Worm (Caenorhabditis elegans) whole organism, L3 larva: Measurements from ENCODE around the gene srh-220.

ENCODE experiments used
- ama-1 ChIP-seq: fragments of 150-350 bp; optimal IDR thresholded peaks from 2 replicates; lab custom pipeline; 2018
- fkh-10 ChIP-seq: sonication (generic microtip); optimal IDR thresholded peaks from 2 replicates; lab custom pipeline; 2017; ENCODE audit warnings: missing biosample characterization, missing genetic modification reagents, missing genetic modification characterization
- lin-15B ChIP-seq: fragments of 150-350 bp; optimal IDR thresholded peaks from 2 replicates; lab custom pipeline; 2014; ENCODE audit warnings: missing biosample characterization, missing genetic modification characterization
- mdl-1 ChIP-seq: fragments of 150-350 bp; optimal IDR thresholded peaks from 2 replicates; lab custom pipeline; 2014; ENCODE audit warnings: missing biosample characterization, missing genetic modification characterization
- nhr-12 ChIP-seq: fragments of 150-350 bp; optimal IDR thresholded peaks from 2 replicates; lab custom pipeline; 2014; ENCODE audit warnings: missing biosample characterization, missing genetic modification characterization
- nhr-67 ChIP-seq: fragments of 150-350 bp; optimal IDR thresholded peaks from 2 replicates; lab custom pipeline; 2014; ENCODE audit warnings: missing biosample characterization, missing genetic modification characterization
- nhr-76 ChIP-seq: fragments of 150-350 bp; sonication (generic microtip); optimal IDR thresholded peaks from 5 replicates; lab custom pipeline; 2014; ENCODE audit warnings: missing biosample characterization, missing genetic modification characterization
- pha-4 ChIP-seq: fragments of 150-350 bp; optimal IDR thresholded peaks from 2 replicates; lab custom pipeline; 2014; ENCODE audit warnings: missing biosample characterization, missing genetic modification reagents, missing genetic modification characterization
- pqm-1 ChIP-seq: fragments of 150-350 bp; optimal IDR thresholded peaks from 2 replicates; lab custom pipeline; 2017; ENCODE audit warnings: missing biosample characterization, missing genetic modification characterization, inconsistent platforms
- unc-39 ChIP-seq: sonication (generic microtip); optimal IDR thresholded peaks from 4 replicates; lab custom pipeline; 2017; ENCODE audit warnings: missing biosample characterization, missing genetic modification characterization
- unc-62 ChIP-seq: fragments of 150-350 bp; sonication (generic microtip); optimal IDR thresholded peaks from 4 replicates; lab custom pipeline; 2014; ENCODE audit warnings: missing biosample characterization, missing genetic modification reagents, missing genetic modification characterization
- zag-1 ChIP-seq: fragments of 150-350 bp; optimal IDR thresholded peaks from 2 replicates; lab custom pipeline; 2014; ENCODE audit warnings: missing biosample characterization, missing genetic modification characterization

DNA sequence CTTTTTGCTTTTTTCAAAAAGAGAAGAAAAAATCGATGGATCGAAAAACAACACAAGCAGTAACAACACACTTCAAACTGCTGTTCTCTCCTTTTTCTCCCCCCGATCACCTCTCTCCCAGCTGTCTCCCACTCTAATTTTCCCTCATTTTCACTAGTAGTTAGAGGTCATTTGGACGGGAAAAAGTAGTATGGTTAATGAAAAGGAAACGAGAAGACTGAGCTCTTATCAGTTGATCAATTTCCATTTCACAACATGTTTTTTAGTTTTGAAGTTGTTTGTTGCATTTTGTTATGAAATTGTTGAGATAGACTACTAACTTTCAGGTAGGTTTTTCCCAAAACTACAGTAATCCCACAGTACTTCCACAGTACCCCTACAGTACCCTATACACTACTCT, 30.6 kb upstream of the srh-220 start:
- TF ChIP-seq ama-1 (no peak), pqm-1 (no peak), unc-62 (no peak), zag-1 (tag; lab: Kevin White, UChicago) (no peak), unc-39 (tag; lab: Kevin White, UChicago) (no peak), lin-15B (no peak), mdl-1 (tag; lab: Kevin White, UChicago) (no peak), pha-4 (tag; lab: Kevin White, UChicago) (no peak), nhr-76 (tag; lab: Kevin White, UChicago) (no peak), fkh-10 (GFP tag; lab: Kevin White, UChicago) (no peak), nhr-67 (tag; lab: Kevin White, UChicago) (no peak), nhr-12 (no peak)
